Worm (Caenorhabditis elegans): ENCODE results near the gene abu-11.

Gene abu-11

ce11 chrII:216598-216997 lies 22.2 kb upstream of the abu-11 start, which contains the start of gene F48A11.4:
Gene F48A11.4, minus strand, starts transcription at chrII:216621.
- TF ChIP-seq nhr-76 (tag; optimal IDR thresholded peaks at IDR 0.05) (peak; percentile 33), ZK337.2 (GFP tag; IDR thresholded peaks at IDR 0.05) (peak; percentile 82), spr-3 (GFP tag; optimal IDR thresholded peaks at IDR 0.05) (peak; percentile 90), hif-1 (tag; optimal IDR thresholded peaks at IDR 0.05) (peak in 1 of 2 experiments; percentile 70), aly-2 (tag; optimal IDR thresholded peaks at IDR 0.05) (no peak), F44E2.7 (GFP tag; IDR thresholded peaks at IDR 0.05) (no peak), nhr-77 (tag; optimal IDR thresholded peaks at IDR 0.05) (peak; percentile 84), daf-8 (GFP tag; IDR thresholded peaks at IDR 0.05) (no peak), daf-19 (GFP tag; conservative IDR thresholded peaks at IDR 0.05) (no peak), arid-1 (GFP tag; conservative IDR thresholded peaks at IDR 0.05) (peak; percentile 92), nhr-237 (tag; optimal IDR thresholded peaks at IDR 0.05) (no peak), ZK546.5 (tag; optimal IDR thresholded peaks at IDR 0.05) (no peak), ceh-20 (GFP tag; IDR thresholded peaks at IDR 0.05) (peak; percentile 79), R02D3.7 (tag; optimal IDR thresholded peaks at IDR 0.05) (no peak), ceh-32 (tag; optimal IDR thresholded peaks at IDR 0.05; ENCODE audit: poor library complexity) (peak; percentile 18), nhr-6 (tag; optimal IDR thresholded peaks at IDR 0.05) (peak; percentile 91), snpc-4 (tag; optimal IDR thresholded peaks at IDR 0.05) (no peak), nhr-102 (tag; optimal IDR thresholded peaks at IDR 0.05) (peak; percentile 91), dmd-6 (GFP tag; IDR thresholded peaks at IDR 0.05) (peak; percentile 87), zip-11 (GFP tag; IDR thresholded peaks at IDR 0.05) (0 out of 2 replicates have a peak, but pooled peaks have one; percentile 40), unc-130 (GFP tag; optimal IDR thresholded peaks at IDR 0.05) (peak; percentile 39), tra-1 (GFP tag; IDR thresholded peaks at IDR 0.05) (peak; percentile 72), sdz-12 (GFP tag; optimal IDR thresholded peaks at IDR 0.05) (peak; percentile 47), F26F4.8 (GFP tag; conservative IDR thresholded peaks at IDR 0.05) (no peak), nhr-41 (GFP tag; IDR thresholded peaks at IDR 0.05) (peak; percentile 57), zag-1 (tag; optimal IDR thresholded peaks at IDR 0.05) (no peak), zfp-3 (GFP tag; conservative IDR thresholded peaks at IDR 0.05) (peak; percentile 94), attf-4 (tag; optimal IDR thresholded peaks at IDR 0.05) (no peak), Y48G9A.11 (GFP tag; IDR thresholded peaks at IDR 0.05) (peak; percentile 83), ama-1 (optimal IDR thresholded peaks at IDR 0.05) (peak; percentile 95), F37D6.2 (tag; optimal IDR thresholded peaks at IDR 0.05) (peak; percentile 78), set-16 (GFP tag; IDR thresholded peaks at IDR 0.05) (no peak), lin-13 (GFP tag; optimal IDR thresholded peaks at IDR 0.05) (peak; percentile 89), nhr-42 (GFP tag; IDR thresholded peaks at IDR 0.05) (peak; percentile 90), ceh-82 (tag; optimal IDR thresholded peaks at IDR 0.05) (no peak), ceh-62 (tag; optimal IDR thresholded peaks at IDR 0.05) (no peak), php-3 (GFP tag; IDR thresholded peaks at IDR 0.05) (peak; percentile 75), tag-97 (GFP tag; IDR thresholded peaks at IDR 0.05) (no peak), ceh-44 (GFP tag; IDR thresholded peaks at IDR 0.05) (peak; percentile 40; the same call in 1 of the 2 replicates), rbr-2 (tag; optimal IDR thresholded peaks at IDR 0.05) (peak; percentile 90), mes-2 (tag; optimal IDR thresholded peaks at IDR 0.05; ENCODE audit: poor library complexity, severe bottlenecking) (peak; percentile 96), ctbp-1 (GFP tag; IDR thresholded peaks at IDR 0.05) (peak; percentile 84), nhr-11 (tag; optimal IDR thresholded peaks at IDR 0.05) (peak; percentile 89), daf-16 (GFP tag; optimal IDR thresholded peaks at IDR 0.05) (peak in 1 of 2 experiments; percentile 55), daf-16 (tag; optimal IDR thresholded peaks at IDR 0.05) (peak; percentile 35), Y105C5A.15 (GFP tag; IDR thresholded peaks at IDR 0.05) (no peak), saeg-2 (GFP tag; IDR thresholded peaks at IDR 0.05) (peak; percentile 72; the same call in 1 of the 2 replicates), lsy-2 (tag; optimal IDR thresholded peaks at IDR 0.05) (peak; percentile 36 to 95), F10B5.3 (tag; optimal IDR thresholded peaks at IDR 0.05) (peak; percentile 76), mdt-29 (GFP tag; IDR thresholded peaks at IDR 0.05) (peak; percentile 88), mep-1 (tag; optimal IDR thresholded peaks at IDR 0.05) (peak; percentile 93), lin-1 (GFP tag; IDR thresholded peaks at IDR 0.05) (peak; percentile 70), nhr-10 (tag; optimal IDR thresholded peaks at IDR 0.05) (no peak)

Measured in whole organism, L4 larva.